Worm (Caenorhabditis elegans) whole organism, late embryonic: ENCODE data around the gene gcy-7.

Experiments
- Y22D7AL.16 ChIP-seq: sonication (generic microtip); optimal IDR thresholded peaks from 2 replicates; lab custom pipeline; 2016; ENCODE audit warnings: missing genetic modification characterization, missing compliant biosample characterization
- ceh-6 ChIP-seq: fragments of 200-800 bp; sonication (Bioruptor generic); optimal IDR thresholded peaks from 2 replicates; lab custom pipeline; 2018; ENCODE audit warnings: mild to moderate bottlenecking, missing genetic modification characterization, missing compliant biosample characterization
- nfya-1 ChIP-seq: sonication (generic microtip); optimal IDR thresholded peaks from 2 replicates; lab custom pipeline; 2017; ENCODE audit warnings: missing genetic modification characterization, mild to moderate bottlenecking, missing compliant biosample characterization, antibody characterized with exemption, moderate library complexity
- pag-3 ChIP-seq: sonication (generic microtip); optimal IDR thresholded peaks from 2 replicates; lab custom pipeline; 2016; ENCODE audit warnings: missing compliant biosample characterization, missing genetic modification characterization, borderline replicate concordance
- pros-1 ChIP-seq: fragments of 150-350 bp; optimal IDR thresholded peaks from 2 replicates; lab custom pipeline; 2014; ENCODE audit warnings: missing biosample characterization, missing genetic modification reagents, missing genetic modification characterization

ce11 chrV:8415113-8415530, 28.0 kb downstream of the gcy-7 start:
- TF ChIP-seq Y22D7AL.16 (tag; lab: Kevin White, UChicago) = no peak
- no peak for TF ChIP-seq nfya-1 (tag; lab: Kevin White, UChicago)
- TF ChIP-seq pros-1 (tag; lab: Kevin White, UChicago) = no peak
- TF ChIP-seq ceh-6 (GFP tag; lab: Kevin White, UChicago) = no peak
- no peak for TF ChIP-seq pag-3
